Worm (Caenorhabditis elegans) whole organism, L4 larva: ENCODE results near the gene dpy-1.

ENCODE experiments used
- F37D6.2 ChIP-seq: sonication (generic microtip); optimal IDR thresholded peaks from 2 replicates; lab custom pipeline; 2016; ENCODE audit warnings: mild to moderate bottlenecking, missing genetic modification characterization, missing compliant biosample characterization
- F44E2.7 ChIP-seq: fragments of 200-800 bp; sonication (Bioruptor generic); IDR thresholded peaks from 2 replicates; pipeline ENCODE4 v2.1.2; 2022; ENCODE audit warnings: missing genetic modification characterization, missing compliant biosample characterization
- R02D3.7 ChIP-seq: fragments of 150-350 bp; sonication (generic microtip); optimal IDR thresholded peaks from 3 replicates; lab custom pipeline; 2014; ENCODE audit warnings: missing biosample characterization, missing genetic modification characterization
- Y105C5A.15 ChIP-seq: fragments of 200-800 bp; sonication (Bioruptor generic); IDR thresholded peaks from 2 replicates; pipeline ENCODE4 v1.3.6; 2022; ENCODE audit warnings: missing genetic modification characterization, missing compliant biosample characterization
- ZK546.5 ChIP-seq, 2 experiments: sonication (generic microtip); optimal IDR thresholded peaks; 2 replicates each; lab custom pipeline; 2017; ENCODE audit warnings: missing biosample characterization in 2 of 2, missing genetic modification characterization in 2 of 2
- arid-1 ChIP-seq: fragments of 200-800 bp; sonication (Bioruptor generic); conservative IDR thresholded peaks from 2 replicates; pipeline ENCODE4 v1.3.6; 2022; ENCODE audit warnings: missing genetic modification reagents, missing genetic modification characterization, missing compliant biosample characterization
- ceh-20 ChIP-seq: fragments of 200-800 bp; sonication (Bioruptor generic); IDR thresholded peaks from 2 replicates; pipeline ENCODE4 v1.3.6; 2022; ENCODE audit warnings: missing genetic modification reagents, missing genetic modification characterization, missing compliant biosample characterization
- ceh-28 ChIP-seq: fragments of 150-350 bp; optimal IDR thresholded peaks from 2 replicates; lab custom pipeline; 2014; ENCODE audit warnings: missing biosample characterization, missing genetic modification reagents, missing genetic modification characterization
- ceh-32 ChIP-seq: sonication (generic microtip); optimal IDR thresholded peaks from 2 replicates; lab custom pipeline; 2016; ENCODE audit warnings: mild to moderate bottlenecking, missing genetic modification characterization, missing compliant biosample characterization; ENCODE audit not compliant: poor library complexity
- ceh-44 ChIP-seq: fragments of 200-800 bp; sonication (Bioruptor generic); IDR thresholded peaks from 2 replicates; pipeline ENCODE4 v1.3.6; 2022; ENCODE audit warnings: missing genetic modification reagents, missing genetic modification characterization, missing compliant biosample characterization
- ces-1 ChIP-seq: fragments of 150-350 bp; sonication (generic microtip); optimal IDR thresholded peaks from 4 replicates; lab custom pipeline; 2014; ENCODE audit warnings: missing biosample characterization, missing genetic modification reagents, missing genetic modification characterization
- cey-2 ChIP-seq: sonication (generic microtip); optimal IDR thresholded peaks from 3 replicates; lab custom pipeline; 2017; ENCODE audit warnings: missing genetic modification characterization, mild to moderate bottlenecking, missing compliant biosample characterization, antibody characterized with exemption, borderline replicate concordance; ENCODE audit not compliant: insufficient read depth
- ctbp-1 ChIP-seq: fragments of 200-800 bp; sonication (Bioruptor generic); IDR thresholded peaks from 2 replicates; pipeline ENCODE4 v1.3.6; 2022; ENCODE audit warnings: missing genetic modification reagents, missing genetic modification characterization, missing compliant biosample characterization
- daf-16 ChIP-seq, 3 experiments: sonication (generic microtip); optimal IDR thresholded peaks; 2 replicates each; lab custom pipeline; 2016 to 2017; ENCODE audit warnings: missing genetic modification characterization in 3 of 3, missing genetic modification reagents in 3 of 3, mild to moderate bottlenecking in 2 of 3, missing compliant biosample characterization in 2 of 3, missing biosample characterization in 1 of 3, moderate library complexity in 1 of 3
- daf-19 ChIP-seq: fragments of 200-800 bp; sonication (Bioruptor generic); conservative IDR thresholded peaks from 2 replicates; pipeline ENCODE4 v1.3.6; 2022; ENCODE audit warnings: missing genetic modification characterization, missing compliant biosample characterization
- dmd-6 ChIP-seq: fragments of 200-800 bp; sonication (Bioruptor generic); IDR thresholded peaks from 2 replicates; pipeline ENCODE4 v1.3.6; 2022; ENCODE audit warnings: missing genetic modification reagents, missing genetic modification characterization, missing compliant biosample characterization
- dpl-1 ChIP-seq: fragments of 150-350 bp; optimal IDR thresholded peaks from 2 replicates; lab custom pipeline; 2014; ENCODE audit warnings: missing biosample characterization, missing genetic modification reagents, missing genetic modification characterization
- dve-1 ChIP-seq: sonication (generic microtip); optimal IDR thresholded peaks from 2 replicates; lab custom pipeline; 2017; ENCODE audit warnings: antibody characterized with exemption, mild to moderate bottlenecking, missing genetic modification characterization, missing compliant biosample characterization; ENCODE audit not compliant: insufficient read depth
- fos-1 ChIP-seq: fragments of 150-350 bp; optimal IDR thresholded peaks from 2 replicates; lab custom pipeline; 2014; ENCODE audit warnings: missing biosample characterization, missing genetic modification characterization
- gei-8 ChIP-seq: fragments of 200-800 bp; sonication (Bioruptor generic); optimal IDR thresholded peaks from 2 replicates; lab custom pipeline; 2018; ENCODE audit warnings: mild to moderate bottlenecking, missing genetic modification characterization, missing compliant biosample characterization
- hif-1 ChIP-seq, 2 experiments: sonication (generic microtip); optimal IDR thresholded peaks; 2 replicates each; lab custom pipeline; 2016 to 2017; ENCODE audit warnings: missing compliant biosample characterization in 2 of 2, missing genetic modification characterization in 2 of 2, missing genetic modification reagents in 2 of 2, missing genotype in 2 of 2, mild to moderate bottlenecking in 1 of 2
- hlh-11 ChIP-seq: fragments of 200-800 bp; sonication (Bioruptor generic); optimal IDR thresholded peaks from 2 replicates; lab custom pipeline; 2018; ENCODE audit warnings: mild to moderate bottlenecking, missing genetic modification characterization, missing compliant biosample characterization
- hmg-1.1 ChIP-seq: fragments of 200-800 bp; sonication (Bioruptor generic); IDR thresholded peaks from 2 replicates; pipeline ENCODE4 v1.3.6; 2022; ENCODE audit warnings: missing genetic modification reagents, missing genetic modification characterization, missing compliant biosample characterization
- jun-1 ChIP-seq: fragments of 150-350 bp; optimal IDR thresholded peaks from 2 replicates; lab custom pipeline; 2014; ENCODE audit warnings: missing biosample characterization, missing genetic modification reagents, missing genetic modification characterization
- lim-7 ChIP-seq: fragments of 200-800 bp; sonication (Bioruptor generic); IDR thresholded peaks from 2 replicates; pipeline ENCODE4 v1.3.6; 2022; ENCODE audit warnings: missing genetic modification characterization, missing compliant biosample characterization
- lin-1 ChIP-seq: fragments of 200-800 bp; sonication (Bioruptor generic); IDR thresholded peaks from 2 replicates; pipeline ENCODE4 v1.3.6; 2022; ENCODE audit warnings: missing genetic modification reagents, missing genetic modification characterization, missing compliant biosample characterization
- lin-38 ChIP-seq: fragments of 200-800 bp; sonication (Bioruptor generic); IDR thresholded peaks from 2 replicates; pipeline ENCODE4 v1.3.6; 2022; ENCODE audit warnings: missing genetic modification reagents, missing genetic modification characterization, missing compliant biosample characterization
- lir-3 ChIP-seq: sonication (generic microtip); optimal IDR thresholded peaks from 2 replicates; lab custom pipeline; 2016; ENCODE audit warnings: mild to moderate bottlenecking, missing genetic modification characterization, missing compliant biosample characterization
- lsy-2 ChIP-seq, 2 experiments: fragments of 150-350 bp in 1 of 2; sonication (generic microtip) in 1 of 2; optimal IDR thresholded peaks; 2 replicates each; lab custom pipeline; 2014 to 2017; ENCODE audit warnings: missing biosample characterization in 2 of 2, missing genetic modification characterization in 2 of 2
- madf-5 ChIP-seq, 2 experiments: fragments of 200-800 bp; sonication (Bioruptor generic); IDR thresholded peaks; 2 replicates each; pipeline ENCODE4 v1.3.6; 2022; ENCODE audit warnings: missing compliant biosample characterization in 2 of 2, missing genetic modification characterization in 2 of 2
- madf-9 ChIP-seq: fragments of 200-800 bp; sonication (Bioruptor generic); conservative IDR thresholded peaks from 2 replicates; pipeline ENCODE4 v1.3.6; 2022; ENCODE audit warnings: missing genetic modification reagents, missing genetic modification characterization, missing compliant biosample characterization
- mep-1 ChIP-seq: fragments of 150-350 bp; sonication (generic microtip); optimal IDR thresholded peaks from 3 replicates; lab custom pipeline; 2014; ENCODE audit warnings: missing biosample characterization, missing genetic modification characterization
- mes-2 ChIP-seq: sonication (generic microtip); optimal IDR thresholded peaks from 2 replicates; lab custom pipeline; 2016; ENCODE audit warnings: missing genotype, mild to moderate bottlenecking, missing genetic modification characterization, missing compliant biosample characterization; ENCODE audit not compliant: poor library complexity, severe bottlenecking
- nhr-10 ChIP-seq: fragments of 150-350 bp; optimal IDR thresholded peaks from 2 replicates; lab custom pipeline; 2014; ENCODE audit warnings: missing biosample characterization, missing genetic modification characterization
- nhr-102 ChIP-seq: sonication (generic microtip); optimal IDR thresholded peaks from 2 replicates; lab custom pipeline; 2016; ENCODE audit warnings: mild to moderate bottlenecking, missing genetic modification characterization, moderate library complexity, missing compliant biosample characterization
- nhr-28 ChIP-seq: fragments of 150-350 bp; optimal IDR thresholded peaks from 2 replicates; lab custom pipeline; 2014; ENCODE audit warnings: missing biosample characterization, missing genetic modification characterization
- nhr-77 ChIP-seq: fragments of 150-350 bp; optimal IDR thresholded peaks from 2 replicates; lab custom pipeline; 2014; ENCODE audit warnings: missing biosample characterization, missing genetic modification characterization
- php-3 ChIP-seq: fragments of 200-800 bp; sonication (Bioruptor generic); IDR thresholded peaks from 2 replicates; pipeline ENCODE4 v1.3.6; 2022; ENCODE audit warnings: missing genetic modification reagents, missing genetic modification characterization, missing compliant biosample characterization
- pqm-1 ChIP-seq: sonication (generic microtip); optimal IDR thresholded peaks from 2 replicates; lab custom pipeline; 2017; ENCODE audit warnings: missing biosample characterization, missing genetic modification characterization
- rbr-2 ChIP-seq: sonication (generic microtip); optimal IDR thresholded peaks from 2 replicates; lab custom pipeline; 2016; ENCODE audit warnings: missing genotype, missing genetic modification characterization, missing compliant biosample characterization
- snpc-4 ChIP-seq: fragments of 150-350 bp; optimal IDR thresholded peaks from 2 replicates; lab custom pipeline; 2014; ENCODE audit warnings: missing biosample characterization, missing genetic modification characterization
- tag-97 ChIP-seq: fragments of 200-800 bp; sonication (Bioruptor generic); IDR thresholded peaks from 2 replicates; pipeline ENCODE4 v1.3.6; 2022; ENCODE audit warnings: missing genetic modification characterization, missing compliant biosample characterization
- unc-62 ChIP-seq, 3 experiments: fragments of 150-350 bp in 1 of 3; sonication (generic microtip); optimal IDR thresholded peaks in 2 of 3; peaks in 1 of 3; 1 replicate in 1 of 3; 2 replicates in 2 of 3; lab custom pipeline; 2014 to 2017; ENCODE audit warnings: missing biosample characterization in 3 of 3, missing genetic modification characterization in 3 of 3, missing genetic modification reagents in 3 of 3, missing genotype in 1 of 3
- zag-1 ChIP-seq: fragments of 150-350 bp; optimal IDR thresholded peaks from 2 replicates; lab custom pipeline; 2014; ENCODE audit warnings: missing biosample characterization, missing genetic modification characterization
- zip-11 ChIP-seq: fragments of 200-800 bp; sonication (Bioruptor generic); IDR thresholded peaks from 2 replicates; pipeline ENCODE4 v1.3.6; 2022; ENCODE audit warnings: missing genetic modification characterization, missing compliant biosample characterization
- zip-2 ChIP-seq: fragments of 150-350 bp; optimal IDR thresholded peaks from 2 replicates; lab custom pipeline; 2014; ENCODE audit warnings: missing biosample characterization, missing genetic modification characterization

dpy-1 gene

ce11 chrIII:2047907-2048306 lies at the start of gene dpy-1:
Gene dpy-1 (minus strand): TSS chrIII:2048007.
- no peak for TF ChIP-seq hif-1 (tag; optimal IDR thresholded peaks at IDR 0.05; lab: Kevin White, UChicago)
- TF ChIP-seq zag-1 (tag; lab: Kevin White, UChicago), result no peak
- no peak for TF ChIP-seq Y105C5A.15 (GFP tag; lab: Robert Waterston, UW)
- TF ChIP-seq pqm-1 (tag; lab: Kevin White, UChicago), result no peak
- no peak for TF ChIP-seq arid-1 (GFP tag; lab: Robert Waterston, UW)
- no peak for TF ChIP-seq ceh-28 (tag; lab: Kevin White, UChicago)

ce11 chrIII:2092409-2092808 lies 44.6 kb upstream of the dpy-1 start, which contains the start of gene Y48G9A.9:
Gene Y48G9A.9 (plus strand): TSS chrIII:2092709.
- TF ChIP-seq nhr-102, result no peak
- TF ChIP-seq hlh-11, result no peak
- no peak for TF ChIP-seq ces-1 (GFP tag; lab: Kevin White, UChicago)
- TF ChIP-seq lsy-2 (tag; optimal IDR thresholded peaks at IDR 0.05; lab: Kevin White, UChicago), result no peak
- no peak for TF ChIP-seq nhr-77 (tag; lab: Kevin White, UChicago)
- TF ChIP-seq php-3, result no peak
- no peak for TF ChIP-seq dpl-1 (GFP tag; lab: Kevin White, UChicago)
- TF ChIP-seq lim-7 (GFP tag; lab: Robert Waterston, UW), result no peak
- TF ChIP-seq madf-9 (GFP tag; lab: Robert Waterston, UW), result no peak
- no peak for TF ChIP-seq ZK546.5 (tag; optimal IDR thresholded peaks at IDR 0.05; lab: Kevin White, UChicago)
- TF ChIP-seq daf-19, result no peak
- no peak for TF ChIP-seq ceh-44 (GFP tag; lab: Robert Waterston, UW)
- no peak for TF ChIP-seq ceh-32 (tag; lab: Kevin White, UChicago)
- TF ChIP-seq zip-2 (tag; lab: Kevin White, UChicago), result no peak
- TF ChIP-seq lir-3, result no peak
- TF ChIP-seq snpc-4 (tag; lab: Kevin White, UChicago), result no peak

ce11 chrIII:2091367-2091766 lies 43.6 kb upstream of the dpy-1 start:
- TF ChIP-seq zag-1 (tag; lab: Kevin White, UChicago), result no peak
- no peak for TF ChIP-seq lin-38
- TF ChIP-seq madf-5 (GFP tag; IDR thresholded peaks at IDR 0.05; lab: Robert Waterston, UW), result no peak
- no peak for TF ChIP-seq cey-2
- no peak for TF ChIP-seq nhr-102
- TF ChIP-seq daf-16 (GFP tag; optimal IDR thresholded peaks at IDR 0.05; lab: Kevin White, UChicago), result no peak
- TF ChIP-seq daf-16 (tag; optimal IDR thresholded peaks at IDR 0.05; lab: Kevin White, UChicago), result peak; percentile 54
- TF ChIP-seq gei-8 (GFP tag; lab: Kevin White, UChicago), result no peak
- no peak for TF ChIP-seq mes-2 (tag; lab: Kevin White, UChicago)
- peak in 1 of 2 experiments; percentile 57 for TF ChIP-seq unc-62 (GFP tag; optimal IDR thresholded peaks at IDR 0.05 in 1 of 2; lab: Kevin White, UChicago)
- no peak for TF ChIP-seq unc-62 (tag; optimal IDR thresholded peaks at IDR 0.05; lab: Kevin White, UChicago)
- no peak for TF ChIP-seq F44E2.7 (GFP tag; lab: Robert Waterston, UW)
- no peak for TF ChIP-seq ceh-32 (tag; lab: Kevin White, UChicago)
- TF ChIP-seq lir-3, result no peak
- TF ChIP-seq dmd-6 (GFP tag; lab: Robert Waterston, UW), result peak; percentile 6; the same call in 1 of the 2 replicates
- no peak for TF ChIP-seq nhr-10 (tag; lab: Kevin White, UChicago)
- TF ChIP-seq tag-97, result no peak
- peak; percentile 65 for TF ChIP-seq nhr-28 (tag; lab: Kevin White, UChicago)
- TF ChIP-seq ceh-20, result no peak
- TF ChIP-seq zip-2 (tag; lab: Kevin White, UChicago), result no peak
- TF ChIP-seq R02D3.7 (tag; lab: Kevin White, UChicago), result no peak
- no peak for TF ChIP-seq hmg-1.1 (GFP tag; lab: Robert Waterston, UW)
- no peak for TF ChIP-seq lin-1 (GFP tag; lab: Robert Waterston, UW)
- TF ChIP-seq rbr-2, result no peak
- no peak for TF ChIP-seq jun-1
- no peak for TF ChIP-seq zip-11 (GFP tag; lab: Robert Waterston, UW)
- no peak for TF ChIP-seq ctbp-1 (GFP tag; lab: Robert Waterston, UW)
- no peak for TF ChIP-seq F37D6.2 (tag; lab: Kevin White, UChicago)
- no peak for TF ChIP-seq fos-1 (tag; lab: Kevin White, UChicago)
- TF ChIP-seq mep-1 (tag; lab: Kevin White, UChicago), result no peak
- peak; percentile 20 for TF ChIP-seq dve-1 (tag; lab: Kevin White, UChicago)
- peak; percentile 64 for TF ChIP-seq pqm-1 (tag; lab: Kevin White, UChicago)
